Fruit fly (Drosophila melanogaster) whole organism, wandering third instar larva: Measurements from ENCODE around the gene Remo.

Experiments
- h ChIP-seq: fragments of 200-800 bp; sonication (Bioruptor generic); optimal IDR thresholded peaks from 3 replicates; lab custom pipeline; 2016; ENCODE audit warnings: missing biosample characterization, mild to moderate bottlenecking, missing genetic modification characterization
- psq ChIP-seq: fragments of 200-800 bp; sonication (Bioruptor generic); optimal IDR thresholded peaks from 3 replicates; lab custom pipeline; 2017; ENCODE audit warnings: missing biosample characterization, mild to moderate bottlenecking, missing genetic modification characterization, moderate library complexity

DNA sequence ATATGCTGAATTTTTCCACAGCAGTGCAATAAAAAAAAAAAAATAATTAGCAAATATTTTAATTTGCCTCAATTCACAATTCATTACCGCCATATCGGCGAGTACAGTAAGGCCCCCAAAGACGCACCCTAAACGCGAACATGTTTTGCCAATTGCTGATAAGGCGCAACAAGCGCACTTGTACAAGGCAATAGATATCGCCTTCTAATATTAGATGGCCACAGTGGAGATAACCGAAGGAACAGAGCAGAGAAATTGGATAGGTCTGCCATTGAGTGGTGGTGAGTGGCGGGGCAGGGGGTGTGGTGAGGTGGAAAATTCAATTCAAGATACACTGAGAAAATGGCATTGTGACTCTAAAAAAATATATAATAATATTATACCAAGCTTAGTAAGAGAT is 25.3 kb downstream of the Remo start:
- TF ChIP-seq h (GFP tag; lab: Kevin White, UChicago) (no peak), psq (GFP tag; lab: Kevin White, UChicago) (no peak)
